Worm (Caenorhabditis elegans) whole organism, L2 larva: ENCODE results near the gene srbc-63.

ENCODE experiments used
- F13H6.1 ChIP-seq: sonication (generic microtip); optimal IDR thresholded peaks from 2 replicates; lab custom pipeline; 2016; ENCODE audit warnings: missing genetic modification characterization, missing compliant biosample characterization
- ZK546.5 ChIP-seq: sonication (generic microtip); optimal IDR thresholded peaks from 2 replicates; lab custom pipeline; 2017; ENCODE audit warnings: missing biosample characterization, missing genetic modification characterization
- egl-27 ChIP-seq: sonication (generic microtip); optimal IDR thresholded peaks from 3 replicates; lab custom pipeline; 2017; ENCODE audit warnings: missing biosample characterization, missing genetic modification reagents, missing genetic modification characterization
- elt-1 ChIP-seq: fragments of 150-350 bp; optimal IDR thresholded peaks from 2 replicates; lab custom pipeline; 2014; ENCODE audit warnings: missing biosample characterization, missing genetic modification characterization
- lin-13 ChIP-seq: fragments of 150-350 bp; optimal IDR thresholded peaks from 2 replicates; lab custom pipeline; 2014; ENCODE audit warnings: missing biosample characterization, missing genetic modification reagents, missing genetic modification characterization
- lin-39 ChIP-seq: fragments of 150-350 bp; optimal IDR thresholded peaks from 2 replicates; lab custom pipeline; 2014; ENCODE audit warnings: missing biosample characterization, missing genetic modification reagents, missing genetic modification characterization
- mdl-1 ChIP-seq, 2 experiments: fragments of 150-350 bp in 1 of 2; sonication (generic microtip) in 1 of 2; optimal IDR thresholded peaks; 2 replicates each; lab custom pipeline; 2017; ENCODE audit warnings: missing biosample characterization in 2 of 2, missing genetic modification characterization in 2 of 2
- nhr-237 ChIP-seq: fragments of 150-350 bp; optimal IDR thresholded peaks from 2 replicates; lab custom pipeline; 2014; ENCODE audit warnings: missing biosample characterization, missing genetic modification characterization
- nhr-6 ChIP-seq: fragments of 150-350 bp; optimal IDR thresholded peaks from 2 replicates; lab custom pipeline; 2014; ENCODE audit warnings: missing biosample characterization, missing genetic modification characterization
- sma-9 ChIP-seq, 2 experiments: fragments of 150-350 bp in 1 of 2; sonication (generic microtip) in 1 of 2; optimal IDR thresholded peaks; 2 replicates each; lab custom pipeline; 2014 to 2016; ENCODE audit warnings: missing genetic modification characterization in 2 of 2, mild to moderate bottlenecking in 1 of 2, missing biosample characterization in 1 of 2, missing compliant biosample characterization in 1 of 2, missing genetic modification reagents in 1 of 2, moderate library complexity in 1 of 2
- zag-1 ChIP-seq: fragments of 150-350 bp; optimal IDR thresholded peaks from 2 replicates; lab custom pipeline; 2014; ENCODE audit warnings: missing biosample characterization, missing genetic modification characterization
- ztf-11 ChIP-seq: sonication (generic microtip); optimal IDR thresholded peaks from 2 replicates; lab custom pipeline; 2017; ENCODE audit warnings: missing biosample characterization, missing genetic modification characterization

DNA sequence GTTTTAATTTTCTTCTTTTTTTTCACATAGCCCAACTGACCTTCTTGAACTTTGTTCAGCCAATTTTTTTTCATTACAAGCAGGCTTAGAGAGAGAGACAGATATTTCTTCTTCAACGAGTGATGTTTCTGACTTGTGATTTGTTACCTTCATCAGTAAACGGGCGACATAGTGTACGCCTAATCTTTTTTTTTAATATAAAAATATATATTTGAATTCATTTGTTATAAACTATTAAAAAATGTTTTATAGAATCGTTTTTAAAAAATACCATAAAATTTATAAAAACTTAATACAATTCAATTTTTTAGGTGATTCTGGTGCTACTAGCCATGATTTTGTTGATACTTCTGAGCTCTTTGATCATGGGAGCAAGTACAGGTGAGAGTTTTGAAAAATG is 5.3 kb upstream of the srbc-63 start, which contains the start of gene T06E6.10:
- TF ChIP-seq lin-13 = no peak
- TF ChIP-seq nhr-6 (tag; lab: Kevin White, UChicago) = no peak
- TF ChIP-seq ZK546.5 (tag; lab: Kevin White, UChicago) = no peak
- TF ChIP-seq zag-1 = no peak
- no peak for TF ChIP-seq F13H6.1 (tag; lab: Kevin White, UChicago)
- no peak for TF ChIP-seq nhr-237 (tag; lab: Kevin White, UChicago)
- no peak for TF ChIP-seq lin-39 (tag; lab: Kevin White, UChicago)
- TF ChIP-seq sma-9 (GFP tag; optimal IDR thresholded peaks at IDR 0.05; lab: Kevin White, UChicago) = no peak
- TF ChIP-seq sma-9 (tag; optimal IDR thresholded peaks at IDR 0.05; lab: Kevin White, UChicago) = no peak
- TF ChIP-seq egl-27 (tag; lab: Kevin White, UChicago) = no peak
- no peak for TF ChIP-seq mdl-1 (tag; optimal IDR thresholded peaks at IDR 0.05; lab: Kevin White, UChicago)
- TF ChIP-seq ztf-11 (tag; lab: Kevin White, UChicago) = no peak
- TF ChIP-seq elt-1 (tag; lab: Kevin White, UChicago) = no peak
